Fruit fly (Drosophila melanogaster) whole organism, embryonic: ENCODE results near the gene Irbp.

Source experiments
- CG4820 ChIP-seq: fragments of 200-800 bp; sonication (Bioruptor generic); optimal IDR thresholded peaks from 3 replicates; lab custom pipeline; 2016; ENCODE audit warnings: missing biosample characterization, missing genetic modification characterization
- Dbx ChIP-seq: fragments of 200-800 bp; sonication (Bioruptor generic); IDR thresholded peaks from 3 replicates; pipeline ENCODE4 v1.3.6; 2022; ENCODE audit warnings: missing biosample characterization, missing genetic modification characterization
- E2f1 ChIP-seq: fragments of 200-800 bp; sonication (Bioruptor generic); IDR thresholded peaks from 2 replicates; pipeline ENCODE4 v1.3.6; 2022; ENCODE audit warnings: missing biosample characterization, missing genetic modification characterization
- NC2α ChIP-seq: fragments of 200-800 bp; sonication (Bioruptor generic); optimal IDR thresholded peaks from 2 replicates; lab custom pipeline; 2016; ENCODE audit warnings: missing biosample characterization, missing genetic modification characterization
- ssp ChIP-seq: fragments of 200-800 bp; sonication (Bioruptor generic); IDR thresholded peaks from 2 replicates; pipeline ENCODE4 v1.3.6; 2022; ENCODE audit warnings: missing biosample characterization, missing genetic modification characterization
- wdn ChIP-seq: fragments of 200-800 bp; sonication (Bioruptor generic); IDR thresholded peaks from 2 replicates; pipeline ENCODE4 v1.3.6; 2022; ENCODE audit warnings: missing biosample characterization, missing genetic modification characterization

DNA sequence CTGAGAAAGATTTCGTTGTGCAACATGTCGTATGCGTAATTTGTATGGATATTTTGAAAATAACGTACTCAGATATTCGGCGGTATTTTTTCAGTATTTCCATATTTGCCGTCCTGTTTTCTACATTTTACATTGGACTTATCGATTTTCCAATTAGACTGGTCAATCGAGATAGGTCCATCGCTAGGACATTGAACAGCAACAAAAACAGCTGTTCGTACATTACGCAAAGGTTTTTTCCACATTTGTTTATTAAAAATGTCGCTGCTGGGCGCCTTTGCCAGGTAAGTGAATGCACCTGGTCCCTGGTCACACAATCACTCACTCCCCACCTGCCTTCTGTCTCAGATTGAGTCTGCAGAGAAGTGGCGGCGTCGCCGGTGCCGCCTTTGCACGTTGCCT, 2.1 kb upstream of the Irbp start, which contains the start of gene mRpL40:
- TF ChIP-seq wdn (GFP tag; lab: Robert Waterston, UW) (no peak), NC2α (GFP tag; lab: Kevin White, UChicago) (no peak), E2f1 (GFP tag; lab: Robert Waterston, UW) (no peak), ssp (no peak), CG4820 (GFP tag; lab: Kevin White, UChicago) (no peak), Dbx (GFP tag; lab: Robert Waterston, UW) (no peak)
